Fruit fly (Drosophila melanogaster): ENCODE data around the gene Nmnat.

- TF ChIP-seq psq (optimal IDR thresholded peaks at IDR 0.05): no peak
- TF ChIP-seq CG8478 (optimal IDR thresholded peaks at IDR 0.05): no peak
Measured at dm6 chr3R:24976144-24976543, 31.1 kb downstream of the Nmnat start.
